Worm (Caenorhabditis elegans): ENCODE measurements around the gene srz-69.

DNA sequence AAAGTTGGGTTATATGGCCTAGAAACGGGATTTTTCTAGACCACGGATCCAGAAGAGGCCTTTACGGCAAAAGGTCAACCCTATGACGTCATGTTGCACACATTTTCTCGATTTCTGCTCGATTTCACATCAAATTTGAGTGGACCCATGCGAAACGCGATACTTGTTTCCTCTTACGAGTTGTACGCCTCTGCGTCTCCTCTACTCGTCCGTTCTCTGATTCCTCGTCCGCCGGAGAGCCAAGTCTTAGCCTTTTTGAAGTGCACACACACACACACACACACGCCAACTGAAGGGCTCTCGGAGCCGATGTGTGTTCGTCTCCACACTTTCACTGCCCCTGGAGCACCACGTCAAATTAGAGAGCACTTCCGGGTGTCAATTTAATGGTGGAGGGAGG lies 43.9 kb upstream of the srz-69 start:
- TF ChIP-seq dao-5 (tag; optimal IDR thresholded peaks at IDR 0.05) (no peak), him-1 (tag; optimal IDR thresholded peaks at IDR 0.05) (no peak)

All from whole organism, L4/young adult.